Fruit fly (Drosophila melanogaster) whole organism, wandering third instar larva: ENCODE data around the gene Icmt.

ENCODE experiments used
- Abd-B ChIP-seq: fragments of >200 bp; optimal IDR thresholded peaks from 2 replicates; lab custom pipeline; 2017; ENCODE audit warnings: missing biosample characterization, missing genetic modification characterization
- CG32264 ChIP-seq: fragments of 200-800 bp; sonication (Bioruptor generic); optimal IDR thresholded peaks from 2 replicates; lab custom pipeline; 2016; ENCODE audit warnings: missing biosample characterization, missing genetic modification characterization
- CG9705 ChIP-seq: fragments of 200-800 bp; sonication (Bioruptor generic); optimal IDR thresholded peaks from 2 replicates; lab custom pipeline; 2018; ENCODE audit warnings: missing biosample characterization, mild to moderate bottlenecking, missing genetic modification characterization
- CrebA ChIP-seq: fragments of 200-800 bp; sonication (Bioruptor generic); optimal IDR thresholded peaks from 2 replicates; lab custom pipeline; 2016; ENCODE audit warnings: missing biosample characterization, mild to moderate bottlenecking, missing genetic modification characterization, borderline replicate concordance
- Dfd ChIP-seq: fragments of >200 bp; optimal IDR thresholded peaks from 2 replicates; lab custom pipeline; 2017; ENCODE audit warnings: missing biosample characterization, missing genetic modification characterization
- Dif ChIP-seq: fragments of 200-275, 200-300 bp; sonication (Bioruptor generic); optimal IDR thresholded peaks from 2 replicates; lab custom pipeline; 2018; ENCODE audit warnings: missing biosample characterization, missing genetic modification characterization; ENCODE audit not compliant: partially characterized antibody
- GATAd ChIP-seq: sonication (Bioruptor generic); optimal IDR thresholded peaks from 2 replicates; lab custom pipeline; 2016; ENCODE audit warnings: missing biosample characterization, missing genetic modification characterization
- HLH106 ChIP-seq: fragments of 200-800 bp; optimal IDR thresholded peaks from 3 replicates; lab custom pipeline; 2019; ENCODE audit warnings: missing biosample characterization, mild to moderate bottlenecking, missing genetic modification characterization, moderate library complexity
- Hnf4 ChIP-seq: fragments of 200-800 bp; sonication (Bioruptor generic); optimal IDR thresholded peaks from 2 replicates; lab custom pipeline; 2016; ENCODE audit warnings: missing biosample characterization, mild to moderate bottlenecking, missing genetic modification characterization
- Hr78 ChIP-seq: fragments of >200 bp; optimal IDR thresholded peaks from 2 replicates; lab custom pipeline; 2017; ENCODE audit warnings: missing biosample characterization, missing genetic modification characterization
- Hr83 ChIP-seq: fragments of 200-300 bp; sonication (Bioruptor generic); optimal IDR thresholded peaks from 2 replicates; lab custom pipeline; 2016; ENCODE audit warnings: missing biosample characterization, mild to moderate bottlenecking, missing genetic modification characterization, moderate library complexity; ENCODE audit not compliant: poor library complexity, severe bottlenecking
- Jra ChIP-seq: sonication (Bioruptor generic); optimal IDR thresholded peaks from 2 replicates; lab custom pipeline; 2016; ENCODE audit warnings: missing biosample characterization, missing genetic modification characterization
- Mio ChIP-seq: sonication (Bioruptor generic); optimal IDR thresholded peaks from 2 replicates; lab custom pipeline; 2016; ENCODE audit warnings: missing biosample characterization, missing genetic modification characterization
- Myc ChIP-seq: fragments of >200 bp; optimal IDR thresholded peaks from 2 replicates; lab custom pipeline; 2017
- N ChIP-seq: fragments of >200 bp; optimal IDR thresholded peaks from 2 replicates; lab custom pipeline; 2018; ENCODE audit warnings: missing biosample characterization, missing external identifiers, missing genetic modification characterization
- OdsH ChIP-seq: fragments of 200-800 bp; sonication (Bioruptor generic); optimal IDR thresholded peaks from 2 replicates; lab custom pipeline; 2016; ENCODE audit warnings: missing biosample characterization, mild to moderate bottlenecking, missing genetic modification characterization
- Rel ChIP-seq, 2 experiments: fragments of 200-800 bp; sonication (Bioruptor generic) in 1 of 2; optimal IDR thresholded peaks; 2 replicates in 1 of 2; 3 replicates in 1 of 2; lab custom pipeline; 2016 to 2019; ENCODE audit warnings: mild to moderate bottlenecking in 2 of 2, missing biosample characterization in 2 of 2, missing genetic modification characterization in 2 of 2, moderate library complexity in 1 of 2
- Sp1 ChIP-seq: fragments of 200-800 bp; sonication (Bioruptor generic); optimal IDR thresholded peaks from 3 replicates; lab custom pipeline; 2019; ENCODE audit warnings: missing biosample characterization, mild to moderate bottlenecking, missing genetic modification characterization, moderate library complexity
- Vsx2 ChIP-seq: fragments of 200-300, 225-300 bp; sonication (Bioruptor generic); optimal IDR thresholded peaks from 2 replicates; lab custom pipeline; 2018; ENCODE audit warnings: missing biosample characterization, missing genetic modification characterization; ENCODE audit not compliant: partially characterized antibody
- br ChIP-seq: fragments of 200-800 bp; sonication (Bioruptor generic); optimal IDR thresholded peaks from 2 replicates; lab custom pipeline; 2016; ENCODE audit warnings: missing biosample characterization, missing genetic modification characterization
- brk ChIP-seq: fragments of 200-800 bp; sonication (Bioruptor generic); optimal IDR thresholded peaks from 2 replicates; lab custom pipeline; 2016; ENCODE audit warnings: missing biosample characterization, mild to moderate bottlenecking, missing genetic modification characterization
- dl ChIP-seq, 2 experiments: fragments of 175-275, 200-275 bp in 1 of 2; fragments of 200-275 bp in 1 of 2; sonication (Bioruptor generic); optimal IDR thresholded peaks; lab custom pipeline; 2018; ENCODE audit warnings: mild to moderate bottlenecking in 2 of 2, missing biosample characterization in 2 of 2, missing genetic modification characterization in 2 of 2, moderate library complexity in 2 of 2; ENCODE audit not compliant: partially characterized antibody in 2 of 2, insufficient read depth in 1 of 2
- dmrt93B ChIP-seq: fragments of 200-800 bp; sonication (Bioruptor generic); optimal IDR thresholded peaks from 2 replicates; lab custom pipeline; 2018; ENCODE audit warnings: missing biosample characterization, mild to moderate bottlenecking, missing genetic modification characterization
- dsf ChIP-seq: sonication (Bioruptor generic); optimal IDR thresholded peaks from 2 replicates; lab custom pipeline; 2016; ENCODE audit warnings: missing biosample characterization, missing genetic modification characterization, borderline replicate concordance
- ey ChIP-seq: fragments of 200-800 bp; sonication (Bioruptor generic); optimal IDR thresholded peaks from 2 replicates; lab custom pipeline; 2016; ENCODE audit warnings: missing biosample characterization, missing genetic modification characterization
- foxo ChIP-seq, 2 experiments: fragments of 200-800 bp; sonication (Bioruptor generic); optimal IDR thresholded peaks; 2 replicates in 1 of 2; 3 replicates in 1 of 2; lab custom pipeline; 2016 to 2017; ENCODE audit warnings: missing biosample characterization in 2 of 2, missing genetic modification characterization in 2 of 2
- fru ChIP-seq: fragments of 200-800 bp; sonication (Bioruptor generic); optimal IDR thresholded peaks from 3 replicates; lab custom pipeline; 2016; ENCODE audit warnings: missing biosample characterization, mild to moderate bottlenecking, missing genetic modification characterization
- h ChIP-seq: fragments of 200-800 bp; sonication (Bioruptor generic); optimal IDR thresholded peaks from 3 replicates; lab custom pipeline; 2016; ENCODE audit warnings: missing biosample characterization, mild to moderate bottlenecking, missing genetic modification characterization
- jim ChIP-seq: fragments of 175-275, 200-325 bp; sonication (Bioruptor generic); optimal IDR thresholded peaks from 2 replicates; lab custom pipeline; 2016; ENCODE audit warnings: missing biosample characterization, mild to moderate bottlenecking, missing genetic modification characterization
- lola ChIP-seq: fragments of >200 bp; optimal IDR thresholded peaks from 2 replicates; lab custom pipeline; 2017; ENCODE audit warnings: missing biosample characterization, missing genetic modification characterization
- pan ChIP-seq: fragments of >200 bp; optimal IDR thresholded peaks from 2 replicates; lab custom pipeline; 2017
- psq ChIP-seq: fragments of 200-800 bp; sonication (Bioruptor generic); optimal IDR thresholded peaks from 3 replicates; lab custom pipeline; 2017; ENCODE audit warnings: missing biosample characterization, mild to moderate bottlenecking, missing genetic modification characterization, moderate library complexity
- rgr ChIP-seq: fragments of 200-800 bp; sonication (Bioruptor generic); optimal IDR thresholded peaks from 3 replicates; lab custom pipeline; 2016; ENCODE audit warnings: missing biosample characterization, mild to moderate bottlenecking, missing genetic modification characterization
- sage ChIP-seq: fragments of 200-800 bp; sonication (Bioruptor generic); optimal IDR thresholded peaks from 2 replicates; lab custom pipeline; 2016; ENCODE audit warnings: missing biosample characterization, mild to moderate bottlenecking, missing genetic modification characterization
- sv ChIP-seq: fragments of 200-800 bp; sonication (Bioruptor generic); optimal IDR thresholded peaks from 3 replicates; lab custom pipeline; 2016; ENCODE audit warnings: missing biosample characterization, missing genetic modification characterization
- tai ChIP-seq: sonication (Bioruptor generic); optimal IDR thresholded peaks from 2 replicates; lab custom pipeline; 2016; ENCODE audit warnings: missing biosample characterization, missing genetic modification characterization
- usp ChIP-seq: fragments of >200 bp; optimal IDR thresholded peaks from 2 replicates; lab custom pipeline; 2017; ENCODE audit warnings: missing biosample characterization, missing genetic modification characterization
- woc ChIP-seq: sonication (Bioruptor generic); optimal IDR thresholded peaks from 2 replicates; lab custom pipeline; 2016; ENCODE audit warnings: missing biosample characterization, mild to moderate bottlenecking, missing genetic modification characterization

The Icmt gene

DNA sequence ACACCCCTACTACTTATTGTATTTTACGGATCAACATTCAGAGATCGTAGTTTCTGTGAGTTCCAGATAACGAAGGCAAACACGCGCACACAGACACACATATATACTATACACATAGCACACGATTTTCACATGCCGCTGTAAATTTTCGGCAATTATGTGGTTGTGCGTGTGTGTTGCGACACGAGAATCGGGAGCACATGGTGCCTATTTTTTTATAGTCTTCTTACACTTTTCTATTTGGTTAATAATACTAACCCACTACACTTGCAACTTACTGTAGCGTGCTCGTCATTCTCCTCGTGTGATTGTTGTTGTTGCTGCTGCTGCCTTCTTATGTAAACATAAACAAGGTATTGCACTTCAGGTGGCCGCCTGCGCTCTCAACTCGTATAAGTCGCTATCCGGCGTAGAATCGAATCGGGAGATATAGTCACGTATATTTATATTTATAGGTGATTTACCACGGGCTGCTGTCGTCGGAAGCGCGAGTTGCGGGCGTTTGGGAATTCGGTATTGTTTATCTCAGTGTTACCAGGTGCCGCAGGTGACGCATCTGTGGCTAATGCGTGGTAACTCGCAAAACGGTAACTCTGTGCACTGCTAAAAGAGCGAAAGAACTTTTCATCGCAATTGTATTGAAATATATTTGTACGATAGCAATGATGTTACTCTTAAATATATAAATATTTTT, 4.2 kb downstream of the Icmt start, which contains the start of gene Adk2:
Gene Adk2, minus strand, starts transcription at position 529 of the 694 bp plus-strand sequence.
- no peak for TF ChIP-seq Abd-B (GFP tag; lab: Kevin White, UChicago)
- TF ChIP-seq CrebA (GFP tag; lab: Kevin White, UChicago) = no peak
- TF ChIP-seq Hr83 (GFP tag; lab: Kevin White, UChicago) = peak; percentile 39
- no peak for TF ChIP-seq pan
- no peak for TF ChIP-seq Dfd
- no peak for TF ChIP-seq tai (GFP tag; lab: Kevin White, UChicago)
- TF ChIP-seq dsf (GFP tag; lab: Kevin White, UChicago) = no peak
- no peak for TF ChIP-seq usp (GFP tag; lab: Kevin White, UChicago)
- peak; percentile 40 for TF ChIP-seq rgr (GFP tag; lab: Kevin White, UChicago)
- no peak for TF ChIP-seq foxo (GFP tag; optimal IDR thresholded peaks at IDR 0.05; lab: Kevin White, UChicago)
- no peak for TF ChIP-seq ey (GFP tag; lab: Kevin White, UChicago)
- no peak for TF ChIP-seq N (GFP tag; lab: Kevin White, UChicago)
- no peak for TF ChIP-seq Mio (GFP tag; lab: Kevin White, UChicago)
- TF ChIP-seq Rel (GFP tag; optimal IDR thresholded peaks at IDR 0.05; lab: Kevin White, UChicago) = no peak
- peak; percentile 78 for TF ChIP-seq Rel (tag; optimal IDR thresholded peaks at IDR 0.05; lab: Kevin White, UChicago)
- TF ChIP-seq h (GFP tag; lab: Kevin White, UChicago) = peak; percentile 10

DNA sequence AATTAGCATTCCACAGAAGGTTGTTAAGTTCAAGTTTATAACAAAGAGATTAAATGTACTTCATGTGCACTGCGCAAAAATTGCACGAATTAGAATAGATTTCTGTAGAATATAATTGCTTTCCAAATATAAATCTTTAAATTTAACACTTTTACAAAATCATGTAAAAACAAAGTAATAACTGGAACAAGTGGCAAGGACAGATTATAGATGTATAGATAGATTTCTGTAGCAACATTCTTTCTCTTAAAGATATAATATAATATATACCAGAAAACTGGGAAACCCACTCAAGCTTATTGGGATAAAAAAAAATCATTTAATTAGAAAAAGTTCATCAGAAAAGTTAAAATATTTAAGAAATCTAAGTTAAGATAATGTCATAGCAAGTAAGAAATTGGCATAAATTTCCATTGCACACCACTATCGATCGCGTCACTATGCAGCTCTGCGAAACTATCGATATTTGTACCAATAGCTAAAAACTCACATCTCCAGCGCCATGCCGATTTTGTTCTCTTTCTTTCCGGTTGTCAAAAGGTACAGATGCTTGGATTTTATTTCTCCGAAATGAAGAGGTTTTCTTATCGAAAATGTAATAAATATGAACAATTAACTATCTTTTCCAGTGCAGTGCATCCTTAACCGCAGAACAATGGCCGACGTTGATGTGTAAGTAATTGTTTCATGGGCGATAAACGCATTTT, 4.9 kb downstream of the Icmt start, which contains the start of gene RpS12:
Gene RpS12, plus strand, starts transcription at position 499 of the 707 bp plus-strand sequence.
- TF ChIP-seq GATAd (GFP tag; lab: Kevin White, UChicago) (no peak), lola (GFP tag; lab: Kevin White, UChicago) (no peak), Rel (GFP tag; optimal IDR thresholded peaks at IDR 0.05; lab: Kevin White, UChicago) (no peak), Rel (tag; optimal IDR thresholded peaks at IDR 0.05; lab: Kevin White, UChicago) (peak; percentile 39), Dif (GFP tag; lab: Kevin White, UChicago) (peak; percentile 32), Jra (GFP tag; lab: Kevin White, UChicago) (peak; percentile 40), HLH106 (tag; lab: Kevin White, UChicago) (peak; percentile 50), brk (peak; percentile 56), CG32264 (no peak), CrebA (GFP tag; lab: Kevin White, UChicago) (no peak), ey (GFP tag; lab: Kevin White, UChicago) (peak; percentile 27), Hr78 (GFP tag; lab: Kevin White, UChicago) (peak; percentile 18), CG9705 (GFP tag; lab: Kevin White, UChicago) (peak; percentile 79), fru (GFP tag; lab: Kevin White, UChicago) (peak; percentile 61), woc (GFP tag; lab: Kevin White, UChicago) (peak; percentile 61), N (GFP tag; lab: Kevin White, UChicago) (peak; percentile 87), Hnf4 (GFP tag; lab: Kevin White, UChicago) (peak; percentile 71), dsf (GFP tag; lab: Kevin White, UChicago) (peak; percentile 40), usp (GFP tag; lab: Kevin White, UChicago) (no peak), dmrt93B (GFP tag; lab: Kevin White, UChicago) (peak; percentile 81), Hr83 (GFP tag; lab: Kevin White, UChicago) (peak; percentile 96), psq (GFP tag; lab: Kevin White, UChicago) (peak; percentile 56), sage (GFP tag; lab: Kevin White, UChicago) (peak; percentile 36), Vsx2 (GFP tag; lab: Kevin White, UChicago) (no peak), Sp1 (GFP tag; lab: Kevin White, UChicago) (peak; percentile 78), OdsH (GFP tag; lab: Kevin White, UChicago) (no peak), h (GFP tag; lab: Kevin White, UChicago) (peak; percentile 58), Mio (GFP tag; lab: Kevin White, UChicago) (peak; percentile 57), tai (GFP tag; lab: Kevin White, UChicago) (peak; percentile 70), foxo (GFP tag; optimal IDR thresholded peaks at IDR 0.05; lab: Kevin White, UChicago) (peak in 1 of 2 experiments; percentile 63), Dfd (no peak), rgr (GFP tag; lab: Kevin White, UChicago) (peak; percentile 79), jim (GFP tag; lab: Kevin White, UChicago) (no peak), Myc (lab: Kevin White, UChicago) (peak; percentile 61), pan (no peak), sv (GFP tag; lab: Kevin White, UChicago) (peak; percentile 82), dl (GFP tag; optimal IDR thresholded peaks at IDR 0.05; lab: Kevin White, UChicago; ENCODE audit: insufficient read depth in 1 of 2, partially characterized antibody in 2 of 2) (no peak), Abd-B (GFP tag; lab: Kevin White, UChicago) (no peak), br (peak; percentile 57)
